Worm (Caenorhabditis elegans) whole organism, mixed stage, embryonic: Measurements from ENCODE around the gene cox-15.

Experiments used
- M03D4.4 ChIP-seq: sonication (generic microtip); optimal IDR thresholded peaks from 2 replicates; lab custom pipeline; 2017; ENCODE audit warnings: mild to moderate bottlenecking, missing genetic modification characterization, missing compliant biosample characterization
- ceh-43 ChIP-seq: fragments of 200-800 bp; sonication (Bioruptor generic); optimal IDR thresholded peaks from 2 replicates; lab custom pipeline; 2018; ENCODE audit warnings: mild to moderate bottlenecking, missing genetic modification characterization, moderate library complexity, missing compliant biosample characterization
- ceh-83 ChIP-seq: fragments of 200-800 bp; sonication (Bioruptor generic); optimal IDR thresholded peaks from 2 replicates; lab custom pipeline; 2018; ENCODE audit warnings: mild to moderate bottlenecking, missing genetic modification characterization, missing compliant biosample characterization
- ces-1 ChIP-seq: fragments of 150-350 bp; optimal IDR thresholded peaks from 2 replicates; lab custom pipeline; 2014; ENCODE audit warnings: missing biosample characterization, missing genetic modification reagents, missing genetic modification characterization
- cnd-1 ChIP-seq: fragments of 200-800 bp; sonication (Bioruptor generic); optimal IDR thresholded peaks from 2 replicates; lab custom pipeline; 2018; ENCODE audit warnings: mild to moderate bottlenecking, missing genetic modification characterization, missing compliant biosample characterization
- elt-1 ChIP-seq: sonication (generic microtip); optimal IDR thresholded peaks from 2 replicates; lab custom pipeline; 2017; ENCODE audit warnings: missing genetic modification characterization, mild to moderate bottlenecking, missing compliant biosample characterization, antibody characterized with exemption, moderate library complexity, borderline replicate concordance; ENCODE audit not compliant: insufficient read depth
- flh-1 ChIP-seq: fragments of 200-800 bp; sonication (Bioruptor generic); optimal IDR thresholded peaks from 2 replicates; lab custom pipeline; 2018; ENCODE audit warnings: mild to moderate bottlenecking, missing genetic modification characterization, moderate library complexity, missing compliant biosample characterization
- ham-2 ChIP-seq: fragments of 200-800 bp; sonication (Bioruptor generic); optimal IDR thresholded peaks from 2 replicates; lab custom pipeline; 2018; ENCODE audit warnings: mild to moderate bottlenecking, missing genetic modification characterization, missing compliant biosample characterization
- hlh-1 ChIP-seq: fragments of 150-350 bp; optimal IDR thresholded peaks from 2 replicates; lab custom pipeline; 2014; ENCODE audit warnings: missing biosample characterization, missing genetic modification reagents, missing genetic modification characterization
- lin-13 ChIP-seq: fragments of 150-350 bp; optimal IDR thresholded peaks from 2 replicates; lab custom pipeline; 2014; ENCODE audit warnings: missing biosample characterization, missing genetic modification characterization
- lin-32 ChIP-seq: fragments of 200-800 bp; sonication (Bioruptor generic); optimal IDR thresholded peaks from 2 replicates; lab custom pipeline; 2018; ENCODE audit warnings: mild to moderate bottlenecking, missing genetic modification characterization, missing compliant biosample characterization
- lsy-2 ChIP-seq: fragments of 150-350 bp; optimal IDR thresholded peaks from 2 replicates; lab custom pipeline; 2014; ENCODE audit warnings: missing biosample characterization, missing genetic modification characterization
- nhr-12 ChIP-seq: fragments of 150-350 bp; optimal IDR thresholded peaks from 2 replicates; lab custom pipeline; 2014; ENCODE audit warnings: missing biosample characterization, missing genetic modification characterization
- nhr-2 ChIP-seq: fragments of 150-350 bp; optimal IDR thresholded peaks from 2 replicates; lab custom pipeline; 2014; ENCODE audit warnings: missing biosample characterization, missing genetic modification characterization
- nhr-28 ChIP-seq: fragments of 150-350 bp; optimal IDR thresholded peaks from 2 replicates; lab custom pipeline; 2014; ENCODE audit warnings: missing biosample characterization, missing genetic modification characterization
- pha-4 ChIP-seq: fragments of 150-350 bp; optimal IDR thresholded peaks from 2 replicates; lab custom pipeline; 2018; ENCODE audit warnings: missing biosample characterization, missing genetic modification reagents, missing genetic modification characterization
- sem-2 ChIP-seq: fragments of 200-800 bp; sonication (Bioruptor generic); optimal IDR thresholded peaks from 2 replicates; lab custom pipeline; 2018; ENCODE audit warnings: mild to moderate bottlenecking, missing genetic modification characterization, missing compliant biosample characterization
- sptf-1 ChIP-seq: sonication (generic microtip); optimal IDR thresholded peaks from 2 replicates; lab custom pipeline; 2017; ENCODE audit warnings: mild to moderate bottlenecking, missing genetic modification characterization, moderate library complexity, missing compliant biosample characterization
- tbx-8 ChIP-seq: fragments of 200-800 bp; sonication (Bioruptor generic); optimal IDR thresholded peaks from 2 replicates; lab custom pipeline; 2018; ENCODE audit warnings: mild to moderate bottlenecking, missing genetic modification characterization, moderate library complexity, missing compliant biosample characterization
- unc-120 ChIP-seq: sonication (generic microtip); optimal IDR thresholded peaks from 2 replicates; lab custom pipeline; 2017; ENCODE audit warnings: missing genetic modification characterization, missing compliant biosample characterization; ENCODE audit not compliant: poor library complexity, severe bottlenecking
- unc-62 ChIP-seq: fragments of 150-350 bp; optimal IDR thresholded peaks from 2 replicates; lab custom pipeline; 2014; ENCODE audit warnings: missing biosample characterization, missing genetic modification reagents, missing genetic modification characterization
- zip-8 ChIP-seq: fragments of 150-350 bp; optimal IDR thresholded peaks from 2 replicates; lab custom pipeline; 2014; ENCODE audit warnings: missing biosample characterization, missing genetic modification characterization
- ztf-11 ChIP-seq: fragments of 150-350 bp; optimal IDR thresholded peaks from 2 replicates; lab custom pipeline; 2014; ENCODE audit warnings: missing biosample characterization, missing genetic modification characterization

cox-15 gene

DNA sequence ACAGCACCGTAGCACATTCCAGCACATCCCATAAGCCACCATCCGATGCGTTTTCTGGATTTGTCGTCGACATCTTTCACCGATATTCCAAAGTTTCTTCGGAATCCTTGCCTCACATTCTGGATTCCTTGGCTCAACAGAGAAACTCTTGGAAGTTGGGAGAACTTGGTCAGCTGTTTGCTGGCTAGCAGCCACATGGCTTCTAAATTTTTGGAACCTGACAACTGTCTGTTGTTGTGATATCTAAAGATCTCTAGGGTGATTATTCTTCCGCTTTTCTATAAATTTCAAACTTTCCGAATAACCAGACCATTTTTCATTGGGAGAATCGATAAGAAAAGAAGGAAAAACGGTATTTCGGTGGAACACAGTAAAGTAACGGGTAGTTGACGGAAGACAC lies at the start of gene cox-15:
cox-15 (minus strand) TSS at position 202 of the 400 bp plus-strand sequence.
- TF ChIP-seq cnd-1 (tag; lab: Kevin White, UChicago) (no peak), hlh-1 (tag; lab: Kevin White, UChicago) (peak; percentile 98), nhr-2 (tag; lab: Kevin White, UChicago) (no peak), nhr-12 (no peak), lin-32 (GFP tag; lab: Kevin White, UChicago) (no peak)

- TF ChIP-seq pha-4 (tag; lab: Kevin White, UChicago) (no peak), elt-1 (tag; lab: Kevin White, UChicago) (no peak), zip-8 (tag; lab: Kevin White, UChicago) (no peak), ceh-43 (GFP tag; lab: Kevin White, UChicago) (no peak), unc-120 (tag; lab: Kevin White, UChicago) (no peak), ztf-11 (tag; lab: Kevin White, UChicago) (no peak), M03D4.4 (tag; lab: Kevin White, UChicago) (no peak), ces-1 (GFP tag; lab: Kevin White, UChicago) (no peak), nhr-12 (no peak), ceh-83 (GFP tag; lab: Kevin White, UChicago) (no peak), unc-62 (no peak), flh-1 (GFP tag; lab: Kevin White, UChicago) (no peak), nhr-28 (tag; lab: Kevin White, UChicago) (no peak)
Measured at ce11 chrII:11283803-11284202, 49.1 kb upstream of the cox-15 start.

DNA sequence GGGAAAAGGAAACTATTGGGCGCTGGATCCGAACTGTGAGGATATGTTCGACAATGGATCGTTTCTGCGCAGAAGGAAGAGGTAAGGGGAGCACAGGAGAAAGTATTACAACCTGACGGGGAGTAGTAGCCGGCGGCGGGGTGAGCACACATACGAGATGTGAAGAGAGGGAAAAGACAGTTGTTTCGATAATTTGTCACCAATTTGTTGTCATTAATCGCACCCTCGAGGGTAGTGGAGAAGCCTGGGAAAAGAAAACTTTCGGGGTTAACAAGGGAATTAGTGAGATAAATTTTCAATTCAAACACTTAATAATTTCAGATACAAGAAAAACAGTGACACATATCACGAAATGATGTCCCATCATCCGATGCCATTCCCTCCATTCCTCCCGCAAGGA lies 48.3 kb upstream of the cox-15 start:
- TF ChIP-seq unc-120 (tag; lab: Kevin White, UChicago) = peak; percentile 4
- no peak for TF ChIP-seq ces-1 (GFP tag; lab: Kevin White, UChicago)
- TF ChIP-seq hlh-1 (tag; lab: Kevin White, UChicago) = peak; percentile 83
- peak; percentile 40 for TF ChIP-seq unc-62

DNA sequence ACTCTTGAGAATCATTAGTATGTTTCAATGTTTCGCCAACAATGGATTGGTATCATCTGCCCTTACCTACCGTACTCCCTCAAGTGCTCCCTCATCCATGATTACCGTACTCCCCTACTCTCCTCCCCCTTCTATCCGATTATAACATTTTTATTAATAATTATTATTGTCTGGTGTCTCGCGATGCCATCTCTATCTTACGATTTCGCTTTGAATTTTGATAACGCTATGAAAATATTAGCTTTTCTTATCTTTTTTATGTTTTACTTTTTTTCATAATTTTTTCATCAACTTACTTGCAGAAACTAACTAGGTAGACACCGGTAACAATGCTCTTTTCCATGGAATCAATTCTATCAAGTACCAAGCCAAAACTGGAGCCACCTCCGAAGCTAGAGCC lies 46.9 kb upstream of the cox-15 start, which contains the start of gene unc-130:
unc-130 (plus strand) TSS at position 301 of the 400 bp plus-strand sequence.
- TF ChIP-seq sem-2 (no peak), lsy-2 (tag; lab: Kevin White, UChicago) (peak; percentile 65)
- TF ChIP-seq, all 35 proteins: peak for 1

DNA sequence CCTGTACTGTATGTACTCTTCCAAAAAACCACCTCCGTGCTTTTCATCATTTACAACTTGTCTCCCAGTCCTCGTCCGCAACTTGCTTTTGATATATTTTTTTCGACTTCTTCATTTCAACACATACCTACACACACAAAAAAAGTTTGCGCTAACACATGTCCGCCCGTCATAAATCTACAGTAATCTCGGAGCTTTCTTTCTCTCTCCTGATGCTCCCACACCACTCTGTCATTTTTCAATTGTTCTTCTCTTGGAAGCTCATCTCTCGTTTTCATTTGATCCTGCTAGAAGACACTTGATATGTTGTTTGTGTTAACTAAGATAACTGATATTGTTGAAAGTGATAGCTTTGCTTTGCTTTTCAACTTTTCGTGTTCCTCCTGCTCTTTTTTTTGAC lies 46.4 kb upstream of the cox-15 start:
- peak; percentile 15 for TF ChIP-seq hlh-1 (tag; lab: Kevin White, UChicago)
- no peak for TF ChIP-seq nhr-28 (tag; lab: Kevin White, UChicago)

- no peak for TF ChIP-seq nhr-12
- TF ChIP-seq lsy-2 (tag; lab: Kevin White, UChicago) = peak; percentile 40
- no peak for TF ChIP-seq sptf-1 (tag; lab: Kevin White, UChicago)
- TF ChIP-seq lin-13 = no peak
- TF ChIP-seq tbx-8 = no peak
Measured at ce11 chrII:11279971-11280370, 45.2 kb upstream of the cox-15 start.

DNA sequence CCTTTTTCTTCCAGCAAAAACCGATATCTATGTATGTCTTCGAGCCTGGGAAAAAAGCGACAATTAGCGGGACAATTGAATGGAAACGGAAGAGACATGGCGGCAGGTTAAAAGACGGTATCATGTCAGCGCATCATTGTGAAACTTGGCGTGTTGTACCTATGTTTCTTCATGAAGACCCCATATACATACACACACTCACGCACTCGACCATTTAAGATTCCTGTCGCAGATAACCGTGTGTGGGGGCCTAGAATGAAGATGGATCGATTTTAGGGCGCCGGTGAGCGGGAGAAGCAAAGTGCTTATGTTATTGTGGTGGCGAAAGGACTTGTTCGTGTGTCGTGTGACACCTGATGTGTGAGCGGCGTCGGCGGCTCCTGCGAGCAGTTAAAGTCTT lies 42.1 kb upstream of the cox-15 start:
- TF ChIP-seq ham-2 = peak; percentile 0
- no peak for TF ChIP-seq tbx-8
- TF ChIP-seq elt-1 (tag; lab: Kevin White, UChicago) = peak; percentile 67

- no peak for TF ChIP-seq lin-32 (GFP tag; lab: Kevin White, UChicago)
- peak; percentile 81 for TF ChIP-seq hlh-1 (tag; lab: Kevin White, UChicago)
Measured at ce11 chrII:11275484-11275883, 40.7 kb upstream of the cox-15 start.

ce11 chrII:11274876-11275275 lies 40.1 kb upstream of the cox-15 start:
- TF ChIP-seq unc-120 (tag; lab: Kevin White, UChicago) (peak; percentile 24), nhr-2 (tag; lab: Kevin White, UChicago) (no peak), unc-62 (peak; percentile 63), ceh-83 (GFP tag; lab: Kevin White, UChicago) (no peak), hlh-1 (tag; lab: Kevin White, UChicago) (peak; percentile 79)
- TF ChIP-seq, all 35 proteins: peak for 3
